Fruit fly (Drosophila melanogaster): ENCODE results near the gene Prosalpha3T.

The Prosalpha3T gene

DNA sequence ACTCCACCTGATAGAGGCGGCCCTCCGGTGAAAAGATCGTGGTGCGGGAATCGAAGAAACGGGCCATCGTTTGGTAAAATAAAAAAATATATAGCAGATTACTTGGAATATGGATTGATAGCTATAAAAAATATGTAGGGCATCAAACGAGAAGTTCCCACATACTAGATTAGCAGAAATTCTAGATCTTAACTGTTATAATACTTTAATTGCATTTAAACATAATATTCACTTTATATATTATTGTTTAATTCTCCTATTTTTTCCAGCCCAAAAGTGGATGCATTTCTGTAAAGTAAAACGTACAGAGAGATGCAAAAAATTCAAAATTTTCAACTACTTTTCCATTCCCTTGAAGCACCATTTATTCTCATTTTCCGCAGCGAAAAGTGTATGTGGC is at the start of gene Prosalpha3T:
Gene Prosalpha3T (minus strand): TSS at position 101 of the 400 bp plus-strand sequence.
- TF ChIP-seq dl (GFP tag; optimal IDR thresholded peaks at IDR 0.05; ENCODE audit: insufficient read depth in 1 of 2, partially characterized antibody in 2 of 2) (no peak), foxo (GFP tag; optimal IDR thresholded peaks at IDR 0.05) (no peak), CrebA (GFP tag; optimal IDR thresholded peaks at IDR 0.05; ENCODE audit: borderline replicate concordance) (no peak), h (GFP tag; optimal IDR thresholded peaks at IDR 0.05) (no peak), CG9705 (GFP tag; optimal IDR thresholded peaks at IDR 0.05) (no peak), Vsx2 (GFP tag; optimal IDR thresholded peaks at IDR 0.05; ENCODE audit: partially characterized antibody) (no peak), N (GFP tag; optimal IDR thresholded peaks at IDR 0.05) (no peak), HLH106 (tag; optimal IDR thresholded peaks at IDR 0.05) (no peak), jim (GFP tag; optimal IDR thresholded peaks at IDR 0.05) (no peak), dsf (GFP tag; optimal IDR thresholded peaks at IDR 0.05; ENCODE audit: borderline replicate concordance) (no peak), sv (GFP tag; optimal IDR thresholded peaks at IDR 0.05) (no peak), sage (GFP tag; optimal IDR thresholded peaks at IDR 0.05) (no peak), dmrt93B (GFP tag; optimal IDR thresholded peaks at IDR 0.05) (no peak)

DNA sequence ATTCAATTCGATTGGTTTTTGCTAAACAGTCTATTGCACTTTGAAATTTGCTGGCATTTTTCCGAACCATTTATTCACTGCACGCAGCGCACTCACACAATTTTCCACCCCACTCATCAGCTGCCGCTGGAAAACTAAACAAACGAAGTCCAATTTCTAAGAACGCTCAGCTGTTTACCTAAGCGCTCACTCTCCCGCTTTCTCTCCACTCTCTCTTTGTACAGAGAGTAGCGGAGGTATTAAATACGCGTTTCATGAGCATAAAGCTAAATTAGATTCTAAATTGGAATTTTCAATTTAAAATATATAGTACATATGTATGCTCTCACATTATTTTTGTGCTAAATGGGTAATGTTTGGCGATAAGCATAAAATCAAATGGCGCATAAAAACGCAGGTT is 45.8 kb upstream of the Prosalpha3T start, which contains the start of gene stops:
Gene stops (minus strand): TSS at position 139 of the 400 bp plus-strand sequence.
- TF ChIP-seq Sp1 (GFP tag; optimal IDR thresholded peaks at IDR 0.05) (no peak), Hnf4 (GFP tag; optimal IDR thresholded peaks at IDR 0.05) (peak; percentile 19), Hr83 (GFP tag; optimal IDR thresholded peaks at IDR 0.05; ENCODE audit: poor library complexity, severe bottlenecking) (peak; percentile 59)

DNA sequence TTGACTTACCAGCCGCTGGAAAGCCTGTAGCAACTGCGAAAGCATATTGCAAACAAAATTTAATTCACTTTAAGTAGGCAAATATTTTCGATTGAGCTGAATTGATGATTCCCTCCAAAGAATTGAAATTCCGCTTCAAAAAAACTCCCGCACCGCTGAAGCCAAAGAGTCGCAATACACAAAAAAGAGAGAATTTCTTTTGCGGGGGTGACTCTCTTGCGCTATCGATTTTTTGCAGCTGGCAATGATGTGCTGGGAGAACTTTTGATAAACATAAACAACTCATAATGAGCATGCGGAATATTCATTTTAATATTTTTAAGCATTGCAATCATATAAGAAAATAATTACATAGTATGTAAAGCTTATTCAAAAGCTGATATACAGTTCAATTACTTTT is 45.2 kb upstream of the Prosalpha3T start:
- TF ChIP-seq usp (GFP tag; optimal IDR thresholded peaks at IDR 0.05), result no peak
- TF ChIP-seq CG9705 (GFP tag; optimal IDR thresholded peaks at IDR 0.05), result no peak
- no peak for TF ChIP-seq woc (GFP tag; optimal IDR thresholded peaks at IDR 0.05)
- no peak for TF ChIP-seq sv (GFP tag; optimal IDR thresholded peaks at IDR 0.05)
- no peak for TF ChIP-seq Abd-B (GFP tag; optimal IDR thresholded peaks at IDR 0.05)
- no peak for TF ChIP-seq rgr (GFP tag; optimal IDR thresholded peaks at IDR 0.05)
- TF ChIP-seq sage (GFP tag; optimal IDR thresholded peaks at IDR 0.05), result no peak
- TF ChIP-seq pan (optimal IDR thresholded peaks at IDR 0.05), result no peak
- TF ChIP-seq lola (GFP tag; optimal IDR thresholded peaks at IDR 0.05), result no peak
- no peak for TF ChIP-seq Hnf4 (GFP tag; optimal IDR thresholded peaks at IDR 0.05)
- TF ChIP-seq dl (GFP tag; optimal IDR thresholded peaks at IDR 0.05; ENCODE audit: insufficient read depth in 1 of 2, partially characterized antibody in 2 of 2), result no peak
- no peak for TF ChIP-seq Myc (optimal IDR thresholded peaks at IDR 0.05)
- no peak for TF ChIP-seq fru (GFP tag; optimal IDR thresholded peaks at IDR 0.05)
- no peak for TF ChIP-seq HLH106 (tag; optimal IDR thresholded peaks at IDR 0.05)
- no peak for TF ChIP-seq CG32264 (GFP tag; optimal IDR thresholded peaks at IDR 0.05)
- no peak for TF ChIP-seq Mio (GFP tag; optimal IDR thresholded peaks at IDR 0.05)
- TF ChIP-seq CrebA (GFP tag; optimal IDR thresholded peaks at IDR 0.05; ENCODE audit: borderline replicate concordance), result no peak
- no peak for TF ChIP-seq Dif (GFP tag; optimal IDR thresholded peaks at IDR 0.05; ENCODE audit: partially characterized antibody)
- no peak for TF ChIP-seq OdsH (GFP tag; optimal IDR thresholded peaks at IDR 0.05)

DNA sequence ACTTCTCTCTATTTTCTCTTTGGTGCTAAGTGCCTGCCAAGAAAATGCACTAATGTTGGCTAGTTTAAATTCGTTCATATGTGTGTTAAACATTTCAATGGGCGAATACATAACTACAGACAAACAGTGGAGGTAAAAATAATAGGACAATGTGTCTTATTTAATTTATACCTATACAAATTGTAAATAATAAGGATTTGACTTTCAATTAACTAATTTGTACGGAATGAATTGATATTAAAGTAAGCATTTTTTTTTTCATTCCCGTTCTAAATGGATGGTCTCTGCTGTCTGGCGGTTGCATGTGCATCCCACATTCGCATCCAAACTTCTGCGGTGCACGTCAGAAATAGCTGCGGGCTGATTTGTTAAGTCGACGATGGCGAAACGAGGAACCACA is 23.7 kb upstream of the Prosalpha3T start:
- TF ChIP-seq Hr78 (GFP tag; optimal IDR thresholded peaks at IDR 0.05) (no peak), usp (GFP tag; optimal IDR thresholded peaks at IDR 0.05) (no peak), Hnf4 (GFP tag; optimal IDR thresholded peaks at IDR 0.05) (no peak), Dif (GFP tag; optimal IDR thresholded peaks at IDR 0.05; ENCODE audit: partially characterized antibody) (no peak), tai (GFP tag; optimal IDR thresholded peaks at IDR 0.05) (no peak), OdsH (GFP tag; optimal IDR thresholded peaks at IDR 0.05) (no peak), Abd-B (GFP tag; optimal IDR thresholded peaks at IDR 0.05) (no peak)

DNA sequence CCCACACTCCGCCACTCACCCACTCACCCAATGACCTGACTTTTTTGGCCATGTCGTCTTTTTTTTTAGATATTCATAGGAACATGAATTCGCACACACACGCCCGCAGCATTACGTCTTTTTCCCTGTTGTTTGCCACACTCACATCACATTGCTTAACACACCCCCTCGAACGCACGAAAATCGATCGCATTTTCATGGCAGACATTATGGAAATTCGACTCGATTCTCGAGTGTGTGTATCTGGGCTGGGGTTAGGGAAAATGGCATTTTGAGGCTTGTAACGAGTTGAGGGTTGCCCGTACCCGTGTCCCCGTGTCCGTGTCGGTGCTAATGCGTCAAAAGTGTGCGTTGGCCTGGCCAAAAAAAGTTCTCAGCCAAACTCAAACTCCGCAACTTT is 18.5 kb upstream of the Prosalpha3T start:
- TF ChIP-seq ey (GFP tag; optimal IDR thresholded peaks at IDR 0.05) (no peak), Jra (GFP tag; optimal IDR thresholded peaks at IDR 0.05) (no peak), Sp1 (GFP tag; optimal IDR thresholded peaks at IDR 0.05) (no peak), OdsH (GFP tag; optimal IDR thresholded peaks at IDR 0.05) (no peak), tai (GFP tag; optimal IDR thresholded peaks at IDR 0.05) (no peak)
